Worm (Caenorhabditis elegans): Measurements from ENCODE around the gene C14C6.13.

DNA sequence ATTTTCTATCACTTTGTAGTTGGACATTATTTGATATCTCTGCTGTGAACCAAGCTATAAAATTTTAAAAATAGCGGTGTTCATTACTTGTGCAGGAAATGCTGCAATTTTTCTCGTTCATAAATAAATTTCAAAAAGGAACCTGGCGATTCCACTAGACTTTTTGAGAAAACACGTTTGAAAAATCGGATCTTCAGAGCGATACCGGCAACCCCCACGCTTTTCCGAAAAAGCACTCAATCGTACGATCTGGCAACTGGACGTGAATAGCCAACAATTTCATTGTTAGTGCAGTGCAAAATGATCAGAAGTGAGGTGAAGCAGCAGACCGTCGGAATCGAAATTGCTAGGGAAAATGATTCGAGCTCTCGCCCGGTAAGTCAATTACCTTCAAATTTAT is 7.1 kb upstream of the C14C6.13 start, which contains the start of gene nstp-7:
- no peak for TF ChIP-seq elt-3 (tag; optimal IDR thresholded peaks at IDR 0.05)
- no peak for TF ChIP-seq nhr-21 (tag; optimal IDR thresholded peaks at IDR 0.05)
- TF ChIP-seq nhr-6 (tag; optimal IDR thresholded peaks at IDR 0.05), result no peak
- TF ChIP-seq ZK546.5 (tag; optimal IDR thresholded peaks at IDR 0.05), result no peak
- TF ChIP-seq ama-1 (optimal IDR thresholded peaks at IDR 0.05), result no peak
- TF ChIP-seq lin-39 (tag; optimal IDR thresholded peaks at IDR 0.05), result no peak
- no peak for TF ChIP-seq nhr-237 (tag; optimal IDR thresholded peaks at IDR 0.05)
- TF ChIP-seq snpc-4 (tag; optimal IDR thresholded peaks at IDR 0.05), result no peak
- TF ChIP-seq ztf-11 (tag; optimal IDR thresholded peaks at IDR 0.05), result no peak
- TF ChIP-seq elt-1 (tag; optimal IDR thresholded peaks at IDR 0.05), result no peak
- no peak for TF ChIP-seq lin-11 (tag; optimal IDR thresholded peaks at IDR 0.05)

Data from whole organism, L2 larva.